Worm (Caenorhabditis elegans) whole organism, young adult: ENCODE data around the gene rpn-3.

Experiments
- B0019.2 ChIP-seq: fragments of 200-800 bp; sonication (Bioruptor generic); conservative IDR thresholded peaks from 2 replicates; pipeline ENCODE4 v1.3.6; 2022; ENCODE audit warnings: missing genetic modification reagents, missing genetic modification characterization, missing compliant biosample characterization
- B0035.1 ChIP-seq: sonication (generic microtip); optimal IDR thresholded peaks from 2 replicates; lab custom pipeline; 2016; ENCODE audit warnings: missing genetic modification characterization, mild to moderate bottlenecking, missing compliant biosample characterization, missing genotype, missing genetic modification reagents
- B0261.1 ChIP-seq: sonication (generic microtip); optimal IDR thresholded peaks from 2 replicates; lab custom pipeline; 2016; ENCODE audit warnings: mild to moderate bottlenecking, missing genetic modification characterization, moderate library complexity, missing compliant biosample characterization
- B0336.3 ChIP-seq: fragments of 200-800 bp; sonication (Bioruptor generic); IDR thresholded peaks from 2 replicates; pipeline ENCODE4 v1.3.6; 2022; ENCODE audit warnings: missing genetic modification characterization, missing compliant biosample characterization
- C17E4.6 ChIP-seq: fragments of 200-800 bp; sonication (Bioruptor generic); IDR thresholded peaks from 2 replicates; pipeline ENCODE4 v1.3.6; 2022; ENCODE audit warnings: missing genetic modification reagents, missing genetic modification characterization, missing compliant biosample characterization
- F33H1.4 ChIP-seq: fragments of 200-800 bp; sonication (Bioruptor generic); IDR thresholded peaks from 2 replicates; pipeline ENCODE4 v1.3.6; 2022; ENCODE audit warnings: missing genetic modification reagents, missing genetic modification characterization, missing compliant biosample characterization
- F49E8.2 ChIP-seq: sonication (generic microtip); optimal IDR thresholded peaks from 3 replicates; lab custom pipeline; 2017; ENCODE audit warnings: missing genetic modification characterization, mild to moderate bottlenecking, missing compliant biosample characterization, antibody characterized with exemption, moderate library complexity; ENCODE audit not compliant: insufficient read depth
- F52B5.7 ChIP-seq: sonication (generic microtip); optimal IDR thresholded peaks from 2 replicates; lab custom pipeline; 2016; ENCODE audit warnings: mild to moderate bottlenecking, missing genetic modification characterization, missing compliant biosample characterization
- F55B11.4 ChIP-seq: sonication (generic microtip); optimal IDR thresholded peaks from 2 replicates; lab custom pipeline; 2016; ENCODE audit warnings: missing compliant biosample characterization, missing genetic modification characterization, borderline replicate concordance; ENCODE audit not compliant: insufficient read depth
- K12H6.12 ChIP-seq: fragments of 200-800 bp; sonication (Bioruptor generic); optimal IDR thresholded peaks from 2 replicates; lab custom pipeline; 2018; ENCODE audit warnings: mild to moderate bottlenecking, missing genetic modification characterization, missing compliant biosample characterization
- T07F8.4 ChIP-seq: sonication (generic microtip); optimal IDR thresholded peaks from 2 replicates; lab custom pipeline; 2016; ENCODE audit warnings: mild to moderate bottlenecking, missing genetic modification characterization, moderate library complexity, missing compliant biosample characterization
- Y79H2A.3 ChIP-seq: fragments of 200-800 bp; sonication (Bioruptor generic); conservative IDR thresholded peaks from 2 replicates; pipeline ENCODE4 v1.3.6; 2022; ENCODE audit warnings: missing genetic modification reagents, missing genetic modification characterization, missing compliant biosample characterization
- akir-1 ChIP-seq: fragments of 200-800 bp; sonication (Bioruptor generic); optimal IDR thresholded peaks from 2 replicates; lab custom pipeline; 2018; ENCODE audit warnings: mild to moderate bottlenecking, missing genetic modification characterization, moderate library complexity, missing compliant biosample characterization
- attf-5 ChIP-seq: fragments of 200-800 bp; sonication (Bioruptor generic); optimal IDR thresholded peaks from 2 replicates; lab custom pipeline; 2018; ENCODE audit warnings: mild to moderate bottlenecking, missing genetic modification characterization, missing compliant biosample characterization
- cebp-2 ChIP-seq: fragments of 200-800 bp; sonication (Bioruptor generic); IDR thresholded peaks from 2 replicates; pipeline ENCODE4 v1.3.6; 2022; ENCODE audit warnings: missing genetic modification characterization, missing compliant biosample characterization
- ceh-100 ChIP-seq: fragments of 200-800 bp; sonication (Bioruptor generic); IDR thresholded peaks from 2 replicates; pipeline ENCODE4 v1.3.6; 2022; ENCODE audit warnings: missing genetic modification reagents, missing genetic modification characterization, missing compliant biosample characterization
- ceh-40 ChIP-seq: fragments of 200-800 bp; sonication (Bioruptor generic); IDR thresholded peaks from 2 replicates; pipeline ENCODE4 v1.3.6; 2022; ENCODE audit warnings: missing genetic modification characterization, missing compliant biosample characterization
- die-1 ChIP-seq: sonication (generic microtip); optimal IDR thresholded peaks from 2 replicates; lab custom pipeline; 2016; ENCODE audit warnings: missing genotype, mild to moderate bottlenecking, missing genetic modification characterization, missing compliant biosample characterization
- dpff-1 ChIP-seq: sonication (generic microtip); optimal IDR thresholded peaks from 2 replicates; lab custom pipeline; 2017; ENCODE audit warnings: mild to moderate bottlenecking, missing genetic modification characterization, missing compliant biosample characterization
- egl-18 ChIP-seq: fragments of 200-800 bp; sonication (Bioruptor generic); IDR thresholded peaks from 2 replicates; pipeline ENCODE4 v1.3.6; 2022; ENCODE audit warnings: missing genetic modification reagents, missing genetic modification characterization, missing compliant biosample characterization
- ets-4 ChIP-seq: fragments of 200-800 bp; sonication (Bioruptor generic); optimal IDR thresholded peaks from 2 replicates; lab custom pipeline; 2018; ENCODE audit warnings: mild to moderate bottlenecking, missing genetic modification characterization, missing compliant biosample characterization
- fkh-3 ChIP-seq: sonication (generic microtip); optimal IDR thresholded peaks from 2 replicates; lab custom pipeline; 2016; ENCODE audit warnings: mild to moderate bottlenecking, missing genetic modification characterization, missing compliant biosample characterization
- hlh-12 ChIP-seq: sonication (generic microtip); optimal IDR thresholded peaks from 2 replicates; lab custom pipeline; 2016; ENCODE audit warnings: missing genetic modification characterization, missing compliant biosample characterization
- lsl-1 ChIP-seq: fragments of 200-800 bp; sonication (Bioruptor generic); optimal IDR thresholded peaks from 2 replicates; lab custom pipeline; 2018; ENCODE audit warnings: mild to moderate bottlenecking, missing genetic modification characterization, moderate library complexity, missing compliant biosample characterization
- lsy-27 ChIP-seq: sonication (generic microtip); optimal IDR thresholded peaks from 2 replicates; lab custom pipeline; 2017; ENCODE audit warnings: missing genetic modification characterization, mild to moderate bottlenecking, missing compliant biosample characterization, antibody characterized with exemption, missing genotype, borderline replicate concordance; ENCODE audit not compliant: insufficient read depth
- madf-6 ChIP-seq: fragments of 200-800 bp; sonication (Bioruptor generic); IDR thresholded peaks from 2 replicates; pipeline ENCODE4 v1.3.6; 2022; ENCODE audit warnings: missing genetic modification reagents, missing genetic modification characterization, missing compliant biosample characterization
- madf-8 ChIP-seq: fragments of 200-800 bp; sonication (Bioruptor generic); conservative IDR thresholded peaks from 2 replicates; pipeline ENCODE4 v1.3.6; 2022; ENCODE audit warnings: missing genetic modification reagents, missing genetic modification characterization, missing compliant biosample characterization
- mes-4 ChIP-seq: sonication (generic microtip); optimal IDR thresholded peaks from 2 replicates; lab custom pipeline; 2016; ENCODE audit warnings: missing genotype, missing genetic modification characterization, missing compliant biosample characterization
- mxl-1 ChIP-seq: sonication (generic microtip); optimal IDR thresholded peaks from 2 replicates; lab custom pipeline; 2016; ENCODE audit warnings: missing genetic modification characterization, missing compliant biosample characterization
- nfya-2 ChIP-seq: fragments of 200-800 bp; sonication (Bioruptor generic); IDR thresholded peaks from 2 replicates; pipeline ENCODE4 v1.3.6; 2022; ENCODE audit warnings: missing genetic modification reagents, missing genetic modification characterization, missing compliant biosample characterization
- nhr-120 ChIP-seq: fragments of 200-800 bp; sonication (Bioruptor generic); IDR thresholded peaks from 2 replicates; pipeline ENCODE4 v1.3.6; 2022; ENCODE audit warnings: missing genetic modification characterization, missing compliant biosample characterization
- nhr-27 ChIP-seq: fragments of 200-800 bp; sonication (Bioruptor generic); optimal IDR thresholded peaks from 2 replicates; lab custom pipeline; 2018; ENCODE audit warnings: mild to moderate bottlenecking, missing genetic modification characterization, moderate library complexity, missing compliant biosample characterization
- nhr-80 ChIP-seq: sonication (generic microtip); optimal IDR thresholded peaks from 2 replicates; lab custom pipeline; 2016; ENCODE audit warnings: missing genetic modification characterization, missing compliant biosample characterization
- nhr-90 ChIP-seq: sonication (generic microtip); optimal IDR thresholded peaks from 2 replicates; lab custom pipeline; 2016; ENCODE audit warnings: missing genotype, mild to moderate bottlenecking, missing genetic modification characterization, missing compliant biosample characterization
- rcor-1 ChIP-seq: fragments of 200-800 bp; sonication (Bioruptor generic); IDR thresholded peaks from 2 replicates; pipeline ENCODE4 v1.3.6; 2022; ENCODE audit warnings: missing genetic modification reagents, missing genetic modification characterization, missing compliant biosample characterization
- repo-1 ChIP-seq: sonication (generic microtip); optimal IDR thresholded peaks from 2 replicates; lab custom pipeline; 2017; ENCODE audit warnings: mild to moderate bottlenecking, missing genetic modification characterization, missing compliant biosample characterization
- sdz-38 ChIP-seq: sonication (generic microtip); optimal IDR thresholded peaks from 2 replicates; lab custom pipeline; 2016; ENCODE audit warnings: missing genotype, missing genetic modification characterization, missing compliant biosample characterization
- snpc-1.3 ChIP-seq: sonication (generic microtip); optimal IDR thresholded peaks from 2 replicates; lab custom pipeline; 2017; ENCODE audit warnings: missing genetic modification characterization, mild to moderate bottlenecking, missing compliant biosample characterization, antibody characterized with exemption, moderate library complexity, missing genotype, missing genetic modification reagents; ENCODE audit not compliant: insufficient read depth
- snpc-3.4 ChIP-seq: sonication (generic microtip); optimal IDR thresholded peaks from 2 replicates; lab custom pipeline; 2017; ENCODE audit warnings: missing genetic modification characterization, mild to moderate bottlenecking, missing compliant biosample characterization, antibody characterized with exemption, moderate library complexity, missing genotype, missing genetic modification reagents
- sptf-2 ChIP-seq: fragments of 200-800 bp; sonication (Bioruptor generic); optimal IDR thresholded peaks from 2 replicates; lab custom pipeline; 2018; ENCODE audit warnings: mild to moderate bottlenecking, missing genetic modification characterization, missing compliant biosample characterization
- tbp1 ChIP-seq: fragments of 200-800 bp; sonication (Bioruptor generic); optimal IDR thresholded peaks from 2 replicates; lab custom pipeline; 2018; ENCODE audit warnings: mild to moderate bottlenecking, missing genetic modification characterization, missing compliant biosample characterization
- tbx-9 ChIP-seq: sonication (generic microtip); optimal IDR thresholded peaks from 2 replicates; lab custom pipeline; 2016; ENCODE audit warnings: borderline replicate concordance, missing genetic modification characterization, inconsistent platforms, missing compliant biosample characterization
- xnd-1 ChIP-seq: sonication (generic microtip); optimal IDR thresholded peaks from 2 replicates; lab custom pipeline; 2016; ENCODE audit warnings: missing genotype, missing genetic modification reagents, missing genetic modification characterization, missing compliant biosample characterization
- zim-3 ChIP-seq: sonication (generic microtip); optimal IDR thresholded peaks from 2 replicates; lab custom pipeline; 2017; ENCODE audit warnings: mild to moderate bottlenecking, missing genetic modification characterization, moderate library complexity, missing compliant biosample characterization
- ztf-22 ChIP-seq: fragments of 200-800 bp; sonication (Bioruptor generic); optimal IDR thresholded peaks from 2 replicates; lab custom pipeline; 2018; ENCODE audit warnings: mild to moderate bottlenecking, missing genetic modification characterization, moderate library complexity, missing compliant biosample characterization
- ztf-26 ChIP-seq: sonication (generic microtip); optimal IDR thresholded peaks from 2 replicates; lab custom pipeline; 2017; ENCODE audit warnings: missing genetic modification characterization, missing compliant biosample characterization
- ztf-28 ChIP-seq: fragments of 200-800 bp; sonication (Bioruptor generic); IDR thresholded peaks from 2 replicates; pipeline ENCODE4 v1.3.6; 2022; ENCODE audit warnings: missing genetic modification reagents, missing genetic modification characterization, missing compliant biosample characterization
- ztf-3 ChIP-seq: fragments of 200-800 bp; sonication (Bioruptor generic); optimal IDR thresholded peaks from 2 replicates; lab custom pipeline; 2018; ENCODE audit warnings: mild to moderate bottlenecking, missing genetic modification characterization, missing compliant biosample characterization
- ztf-6 ChIP-seq: fragments of 200-800 bp; sonication (Bioruptor generic); IDR thresholded peaks from 2 replicates; pipeline ENCODE4 v1.3.6; 2022; ENCODE audit warnings: missing genetic modification reagents, missing genetic modification characterization, missing compliant biosample characterization

The rpn-3 gene

DNA sequence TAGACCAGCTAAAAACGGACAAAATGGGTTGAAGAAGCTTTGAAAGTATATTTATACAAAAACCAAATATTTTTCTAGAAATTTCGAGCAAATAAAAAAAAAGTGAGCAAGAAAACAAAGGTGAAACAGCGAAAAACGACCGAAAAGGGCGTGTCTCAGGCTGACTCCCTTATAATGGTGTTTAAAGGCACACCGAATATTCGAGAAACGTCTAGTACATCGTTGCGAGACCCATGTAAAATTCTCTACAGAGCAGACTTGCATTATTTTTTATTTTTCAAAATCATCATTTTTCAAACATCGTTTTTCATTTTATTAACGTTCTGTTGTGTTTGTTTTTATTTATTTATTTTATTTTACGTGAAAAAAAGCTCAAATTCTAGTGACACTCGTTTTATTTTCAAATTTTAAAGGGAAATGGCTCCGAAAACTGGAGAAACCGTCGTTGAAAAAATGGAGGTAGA lies at the start of gene rpn-3 (continued):
- TF ChIP-seq sptf-2 (GFP tag; lab: Kevin White, UChicago) = no peak
- TF ChIP-seq ztf-28 (GFP tag; lab: Robert Waterston, UW) = peak; percentile 68; the same call in 1 of the 2 replicates
- TF ChIP-seq F33H1.4 (GFP tag; lab: Robert Waterston, UW) = peak; percentile 100
- TF ChIP-seq K12H6.12 = peak; percentile 80
- no peak for TF ChIP-seq T07F8.4 (tag; lab: Kevin White, UChicago)
- TF ChIP-seq F52B5.7 (tag; lab: Kevin White, UChicago) = no peak
- peak; percentile 84 for TF ChIP-seq attf-5 (GFP tag; lab: Kevin White, UChicago)
- TF ChIP-seq ztf-3 (GFP tag; lab: Kevin White, UChicago) = peak; percentile 49
- TF ChIP-seq repo-1 (tag; lab: Kevin White, UChicago) = peak; percentile 90
- TF ChIP-seq F49E8.2 (tag; lab: Kevin White, UChicago) = peak; percentile 91
- no peak for TF ChIP-seq fkh-3 (tag; lab: Kevin White, UChicago)
- peak; percentile 58; the same call in 1 of the 2 replicates for TF ChIP-seq B0019.2 (GFP tag; lab: Robert Waterston, UW)
- peak; percentile 64 for TF ChIP-seq B0035.1 (tag; lab: Kevin White, UChicago)
- TF ChIP-seq akir-1 (GFP tag; lab: Kevin White, UChicago) = no peak
- peak; percentile 78 for TF ChIP-seq snpc-1.3 (tag; lab: Kevin White, UChicago)
- TF ChIP-seq zim-3 (tag; lab: Kevin White, UChicago) = no peak
- TF ChIP-seq nhr-90 (tag; lab: Kevin White, UChicago) = no peak
- no peak for TF ChIP-seq egl-18 (GFP tag; lab: Robert Waterston, UW)
- TF ChIP-seq die-1 (tag; lab: Kevin White, UChicago) = no peak
- peak; percentile 80 for TF ChIP-seq madf-8 (GFP tag; lab: Robert Waterston, UW)
- peak; percentile 89; the same call in 1 of the 2 replicates for TF ChIP-seq C17E4.6 (GFP tag; lab: Robert Waterston, UW)
- TF ChIP-seq lsl-1 (GFP tag; lab: Kevin White, UChicago) = peak; percentile 61
- TF ChIP-seq nhr-80 (tag; lab: Kevin White, UChicago) = peak; percentile 19
- TF ChIP-seq ztf-6 (GFP tag; lab: Robert Waterston, UW) = 0 out of 2 replicates have a peak, but pooled peaks have one; percentile 13
- no peak for TF ChIP-seq nfya-2
- no peak for TF ChIP-seq lsy-27
- no peak for TF ChIP-seq ets-4
- no peak for TF ChIP-seq nhr-27 (tag; lab: Kevin White, UChicago)
- no peak for TF ChIP-seq F55B11.4
- no peak for TF ChIP-seq mxl-1
- TF ChIP-seq madf-6 (GFP tag; lab: Robert Waterston, UW) = peak; percentile 96
- peak; percentile 94 for TF ChIP-seq rcor-1 (GFP tag; lab: Robert Waterston, UW)
- TF ChIP-seq sdz-38 = no peak
- TF ChIP-seq tbx-9 (tag; lab: Kevin White, UChicago) = no peak
- peak; percentile 78 for TF ChIP-seq ceh-100 (GFP tag; lab: Robert Waterston, UW)
- TF ChIP-seq ztf-26 (tag; lab: Kevin White, UChicago) = peak; percentile 78
- no peak for TF ChIP-seq mes-4 (tag; lab: Kevin White, UChicago)
- peak; percentile 93 for TF ChIP-seq snpc-3.4 (tag; lab: Kevin White, UChicago)
- no peak for TF ChIP-seq cebp-2
- TF ChIP-seq dpff-1 (tag; lab: Kevin White, UChicago) = no peak
- TF ChIP-seq ztf-22 = no peak
- TF ChIP-seq xnd-1 (tag; lab: Kevin White, UChicago) = peak; percentile 69
- TF ChIP-seq tbp1 (GFP tag; lab: Kevin White, UChicago) = peak; percentile 79
- TF ChIP-seq Y79H2A.3 (GFP tag; lab: Robert Waterston, UW) = 0 out of 2 replicates have a peak, but pooled peaks have one; percentile 56
- TF ChIP-seq ceh-40 = no peak
- TF ChIP-seq B0336.3 (GFP tag; lab: Robert Waterston, UW) = peak; percentile 85
- peak; percentile 28 for TF ChIP-seq B0261.1 (tag; lab: Kevin White, UChicago)
- TF ChIP-seq nhr-120 (GFP tag; lab: Robert Waterston, UW) = no peak
- no peak for TF ChIP-seq hlh-12 (tag; lab: Kevin White, UChicago)
